Worm (Caenorhabditis elegans): ENCODE data around the gene M02B7.7.

ce11 chrIV:3844584-3844983 is 37.6 kb upstream of the M02B7.7 start:
- TF ChIP-seq tbx-2 (tag; optimal IDR thresholded peaks at IDR 0.05) (no peak), skn-1 (tag; optimal IDR thresholded peaks at IDR 0.05) (no peak)

All from whole organism, L3 larva.